Fruit fly (Drosophila melanogaster) whole organism, prepupa: ENCODE data around the gene CG42729.

Source experiments
- CG11294 ChIP-seq: fragments of 200-800 bp; sonication (Bioruptor generic); IDR thresholded peaks from 2 replicates; pipeline ENCODE4 v1.3.6; 2022; ENCODE audit warnings: missing biosample characterization, missing genetic modification characterization
- CG11762 ChIP-seq: fragments of 200-800 bp; sonication (Bioruptor generic); optimal IDR thresholded peaks from 3 replicates; lab custom pipeline; 2016; ENCODE audit warnings: missing biosample characterization, missing genetic modification characterization; ENCODE audit not compliant: insufficient read depth
- CG11902 ChIP-seq: fragments of 200-800 bp; sonication (Bioruptor generic); optimal IDR thresholded peaks from 3 replicates; lab custom pipeline; 2016; ENCODE audit warnings: missing biosample characterization, missing genetic modification characterization
- CG1621 ChIP-seq: fragments of 200-800 bp; sonication (Bioruptor generic); optimal IDR thresholded peaks from 3 replicates; lab custom pipeline; 2018; ENCODE audit warnings: missing biosample characterization, mild to moderate bottlenecking, missing genetic modification characterization
- CG16779 ChIP-seq: fragments of 200-800 bp; sonication (Bioruptor generic); optimal IDR thresholded peaks from 3 replicates; lab custom pipeline; 2017; ENCODE audit warnings: missing biosample characterization, mild to moderate bottlenecking, missing genetic modification characterization
- CG3032 ChIP-seq: fragments of 200-800 bp; optimal IDR thresholded peaks from 2 replicates; lab custom pipeline; 2019; ENCODE audit warnings: missing biosample characterization, mild to moderate bottlenecking, missing genetic modification characterization, moderate library complexity
- CG31627 ChIP-seq: fragments of 200-800 bp; sonication (Bioruptor generic); optimal IDR thresholded peaks from 3 replicates; lab custom pipeline; 2016; ENCODE audit warnings: missing biosample characterization, missing genetic modification characterization
- CG34406 ChIP-seq: fragments of 200-800 bp; sonication (Bioruptor generic); optimal IDR thresholded peaks from 3 replicates; lab custom pipeline; 2016; ENCODE audit warnings: missing biosample characterization, missing genetic modification characterization
- CG3919 ChIP-seq: fragments of 200-800 bp; sonication (Bioruptor generic); optimal IDR thresholded peaks from 3 replicates; lab custom pipeline; 2016; ENCODE audit warnings: missing biosample characterization, missing genetic modification characterization
- CG6808 ChIP-seq: fragments of 200-800 bp; sonication (Bioruptor generic); optimal IDR thresholded peaks from 3 replicates; lab custom pipeline; 2017; ENCODE audit warnings: missing biosample characterization, missing genetic modification characterization, mild to moderate bottlenecking, moderate library complexity, missing genetic modification reagents
- CG6854 ChIP-seq: fragments of 200-800 bp; sonication (Bioruptor generic); optimal IDR thresholded peaks from 2 replicates; lab custom pipeline; 2017; ENCODE audit warnings: missing biosample characterization, mild to moderate bottlenecking, missing genetic modification characterization
- CG7368 ChIP-seq: fragments of 200-800 bp; sonication (Bioruptor generic); optimal IDR thresholded peaks from 3 replicates; lab custom pipeline; 2016; ENCODE audit warnings: missing biosample characterization, missing genetic modification characterization
- CG8119 ChIP-seq: fragments of 200-800 bp; sonication (Bioruptor generic); IDR thresholded peaks from 3 replicates; pipeline ENCODE4 v1.3.6; 2022; ENCODE audit warnings: missing biosample characterization, missing genetic modification characterization
- CG8319 ChIP-seq: fragments of 200-800 bp; sonication (Bioruptor generic); optimal IDR thresholded peaks from 3 replicates; lab custom pipeline; 2016; ENCODE audit warnings: missing biosample characterization, missing genetic modification characterization
- CG8632 ChIP-seq: fragments of 200-800 bp; sonication (Bioruptor generic); optimal IDR thresholded peaks from 3 replicates; lab custom pipeline; 2016; ENCODE audit warnings: missing biosample characterization, missing genetic modification characterization
- CG9139 ChIP-seq: fragments of 200-800 bp; sonication (Bioruptor generic); optimal IDR thresholded peaks from 3 replicates; lab custom pipeline; 2017; ENCODE audit warnings: missing biosample characterization, mild to moderate bottlenecking, missing genetic modification characterization
- Eip75B ChIP-seq: fragments of 200-800 bp; sonication (Bioruptor generic); optimal IDR thresholded peaks from 3 replicates; lab custom pipeline; 2016; ENCODE audit warnings: missing biosample characterization, missing genetic modification characterization
- Eip78C ChIP-seq: fragments of 200-800 bp; sonication (Bioruptor generic); peaks from one replicate; lab custom pipeline; 2016; ENCODE audit warnings: missing biosample characterization, missing genetic modification characterization
- Eip93F ChIP-seq: fragments of 200-800 bp; sonication (Bioruptor generic); optimal IDR thresholded peaks from 2 replicates; lab custom pipeline; 2016; ENCODE audit warnings: missing biosample characterization, mild to moderate bottlenecking, missing genetic modification characterization
- Ets21C ChIP-seq: fragments of 200-800 bp; sonication (Bioruptor generic); optimal IDR thresholded peaks from 3 replicates; lab custom pipeline; 2016; ENCODE audit warnings: missing biosample characterization, missing genetic modification characterization
- Hr38 ChIP-seq: sonication (Bioruptor generic); optimal IDR thresholded peaks from 2 replicates; lab custom pipeline; 2016; ENCODE audit warnings: missing biosample characterization, missing genetic modification characterization
- Hr39 ChIP-seq: fragments of 200-800 bp; sonication (Bioruptor generic); optimal IDR thresholded peaks from 2 replicates; lab custom pipeline; 2016; ENCODE audit warnings: missing biosample characterization, missing genetic modification characterization
- Hr4 ChIP-seq: fragments of 200-800 bp; sonication (Bioruptor generic); optimal IDR thresholded peaks from 3 replicates; lab custom pipeline; 2016; ENCODE audit warnings: missing biosample characterization, missing genetic modification characterization
- Met ChIP-seq: fragments of 200-800 bp; sonication (Bioruptor generic); optimal IDR thresholded peaks from 3 replicates; lab custom pipeline; 2016; ENCODE audit warnings: missing biosample characterization, missing genetic modification characterization
- Smox ChIP-seq: fragments of 200-800 bp; sonication (Bioruptor generic); optimal IDR thresholded peaks from 3 replicates; lab custom pipeline; 2016; ENCODE audit warnings: missing biosample characterization, missing genetic modification characterization
- Sox102F ChIP-seq: fragments of 200-800 bp; sonication (Bioruptor generic); optimal IDR thresholded peaks from 2 replicates; lab custom pipeline; 2016; ENCODE audit warnings: missing biosample characterization, mild to moderate bottlenecking, missing genetic modification characterization
- Sox14 ChIP-seq: fragments of 200-800 bp; sonication (Bioruptor generic); optimal IDR thresholded peaks from 3 replicates; lab custom pipeline; 2016; ENCODE audit warnings: missing biosample characterization, missing genetic modification characterization
- Sox15 ChIP-seq: fragments of 200-800 bp; sonication (Bioruptor generic); optimal IDR thresholded peaks from 3 replicates; lab custom pipeline; 2016; ENCODE audit warnings: missing biosample characterization, missing genetic modification characterization
- achi ChIP-seq: fragments of 200-800 bp; sonication (Bioruptor generic); optimal IDR thresholded peaks from 3 replicates; lab custom pipeline; 2016; ENCODE audit warnings: missing biosample characterization, missing genetic modification characterization
- acj6 ChIP-seq: fragments of 200-800 bp; sonication (Bioruptor generic); optimal IDR thresholded peaks from 3 replicates; lab custom pipeline; 2016; ENCODE audit warnings: missing biosample characterization, missing genetic modification characterization
- dsx ChIP-seq: fragments of 200-800 bp; optimal IDR thresholded peaks from 3 replicates; lab custom pipeline; 2019; ENCODE audit warnings: missing biosample characterization, mild to moderate bottlenecking, missing genetic modification characterization, moderate library complexity; ENCODE audit not compliant: poor library complexity, severe bottlenecking
- fd85E ChIP-seq: fragments of 200-800 bp; sonication (Bioruptor generic); optimal IDR thresholded peaks from 3 replicates; lab custom pipeline; 2016; ENCODE audit warnings: missing biosample characterization, missing genetic modification characterization
- fkh ChIP-seq: fragments of 200-800 bp; sonication (Bioruptor generic); optimal IDR thresholded peaks from 3 replicates; lab custom pipeline; 2017; ENCODE audit warnings: missing biosample characterization, mild to moderate bottlenecking, missing genetic modification characterization, moderate library complexity
- pdm3 ChIP-seq: fragments of 200-800 bp; sonication (Bioruptor generic); optimal IDR thresholded peaks from 3 replicates; lab custom pipeline; 2016; ENCODE audit warnings: missing biosample characterization, missing genetic modification characterization
- spab ChIP-seq: fragments of 200-800 bp; sonication (Bioruptor generic); optimal IDR thresholded peaks from 2 replicates; lab custom pipeline; 2017; ENCODE audit warnings: missing biosample characterization, mild to moderate bottlenecking, missing genetic modification characterization, missing genetic modification reagents
- ss ChIP-seq, 2 experiments: fragments of 200-800 bp; sonication (Bioruptor generic); optimal IDR thresholded peaks; 2 replicates in 1 of 2; 3 replicates in 1 of 2; lab custom pipeline; 2017 to 2018; ENCODE audit warnings: mild to moderate bottlenecking in 2 of 2, missing biosample characterization in 2 of 2, missing genetic modification characterization in 2 of 2, moderate library complexity in 1 of 2
- svp ChIP-seq: fragments of 200-800 bp; sonication (Bioruptor generic); peaks from one replicate; lab custom pipeline; 2016; ENCODE audit warnings: missing biosample characterization, missing genetic modification characterization
- topi ChIP-seq: fragments of 200-800 bp; sonication (Bioruptor generic); optimal IDR thresholded peaks from 3 replicates; lab custom pipeline; 2016; ENCODE audit warnings: missing biosample characterization, missing genetic modification characterization

The CG42729 gene

dm6 chr3L:15530638-15531225 is 3.4 kb upstream of the CG42729 start:
- no peak for TF ChIP-seq Met
- peak; percentile 14 for TF ChIP-seq CG6808 (GFP tag; lab: Kevin White, UChicago)
- no peak for TF ChIP-seq CG11762 (GFP tag; lab: Kevin White, UChicago)
- peak; percentile 10 for TF ChIP-seq CG3919 (GFP tag; lab: Kevin White, UChicago)
- peak; percentile 65 for TF ChIP-seq Eip78C
- TF ChIP-seq Sox14 (GFP tag; lab: Kevin White, UChicago): peak; percentile 0
- TF ChIP-seq ss (GFP tag; optimal IDR thresholded peaks at IDR 0.05; lab: Kevin White, UChicago): peak; percentile 19 to 28
- no peak for TF ChIP-seq Hr4
- TF ChIP-seq Eip75B: no peak
- peak; percentile 34 for TF ChIP-seq CG6854
- TF ChIP-seq achi (GFP tag; lab: Kevin White, UChicago): peak; percentile 24
- no peak for TF ChIP-seq Hr39 (GFP tag; lab: Kevin White, UChicago)
- TF ChIP-seq fkh: peak; percentile 86

- no peak for TF ChIP-seq CG3032
- TF ChIP-seq CG6808 (GFP tag; lab: Kevin White, UChicago): no peak
- no peak for TF ChIP-seq fd85E (GFP tag; lab: Kevin White, UChicago)
- TF ChIP-seq dsx: no peak
- no peak for TF ChIP-seq CG31627 (GFP tag; lab: Kevin White, UChicago)
- no peak for TF ChIP-seq fkh
- no peak for TF ChIP-seq Met
- no peak for TF ChIP-seq Sox102F (GFP tag; lab: Kevin White, UChicago)
- TF ChIP-seq CG7368 (GFP tag; lab: Kevin White, UChicago): no peak
- no peak for TF ChIP-seq acj6 (GFP tag; lab: Kevin White, UChicago)
- TF ChIP-seq CG11902 (GFP tag; lab: Kevin White, UChicago): no peak
- TF ChIP-seq CG6854: no peak
- no peak for TF ChIP-seq Eip75B
- TF ChIP-seq spab (GFP tag; lab: Kevin White, UChicago): no peak
- no peak for TF ChIP-seq Smox (GFP tag; lab: Kevin White, UChicago)
These were observed 2.8 kb upstream of the CG42729 start for dm6 chr3L:15530071-15530470.

- TF ChIP-seq CG1621 (tag; lab: Kevin White, UChicago) (no peak), Sox15 (GFP tag; lab: Kevin White, UChicago) (no peak), CG16779 (tag; lab: Kevin White, UChicago) (no peak), Ets21C (GFP tag; lab: Kevin White, UChicago) (no peak), CG34406 (GFP tag; lab: Kevin White, UChicago) (no peak), ss (GFP tag; optimal IDR thresholded peaks at IDR 0.05; lab: Kevin White, UChicago) (no peak), CG9139 (GFP tag; lab: Kevin White, UChicago) (no peak), svp (GFP tag; lab: Kevin White, UChicago) (no peak)
These were observed 1.8 kb upstream of the CG42729 start, which contains the start of gene obst-H for dm6 chr3L:15529143-15529542. Gene obst-H (minus strand): TSS chr3L:15529243.

dm6 chr3L:15528096-15528495 is 780 bp upstream of the CG42729 start, which contains the start of gene CG42728:
Gene CG42728 (minus strand): TSS chr3L:15528196.
- TF ChIP-seq CG8319 (GFP tag; lab: Kevin White, UChicago): no peak
- TF ChIP-seq acj6 (GFP tag; lab: Kevin White, UChicago): no peak
- TF ChIP-seq Sox14 (GFP tag; lab: Kevin White, UChicago): no peak
- TF ChIP-seq pdm3 (GFP tag; lab: Kevin White, UChicago): no peak
- TF ChIP-seq topi (GFP tag; lab: Kevin White, UChicago): no peak
- TF ChIP-seq CG11294 (GFP tag; lab: Robert Waterston, UW): no peak
- no peak for TF ChIP-seq spab (GFP tag; lab: Kevin White, UChicago)
- no peak for TF ChIP-seq CG7368 (GFP tag; lab: Kevin White, UChicago)
- no peak for TF ChIP-seq Met
- TF ChIP-seq Smox (GFP tag; lab: Kevin White, UChicago): no peak
- no peak for TF ChIP-seq CG8632 (GFP tag; lab: Kevin White, UChicago)
- no peak for TF ChIP-seq CG9139 (GFP tag; lab: Kevin White, UChicago)
- no peak for TF ChIP-seq Eip93F (GFP tag; lab: Kevin White, UChicago)
- TF ChIP-seq Hr38: no peak
- TF ChIP-seq CG8119 (GFP tag; lab: Robert Waterston, UW): no peak
